Worm (Caenorhabditis elegans): Measurements from ENCODE around the gene srt-23.

DNA sequence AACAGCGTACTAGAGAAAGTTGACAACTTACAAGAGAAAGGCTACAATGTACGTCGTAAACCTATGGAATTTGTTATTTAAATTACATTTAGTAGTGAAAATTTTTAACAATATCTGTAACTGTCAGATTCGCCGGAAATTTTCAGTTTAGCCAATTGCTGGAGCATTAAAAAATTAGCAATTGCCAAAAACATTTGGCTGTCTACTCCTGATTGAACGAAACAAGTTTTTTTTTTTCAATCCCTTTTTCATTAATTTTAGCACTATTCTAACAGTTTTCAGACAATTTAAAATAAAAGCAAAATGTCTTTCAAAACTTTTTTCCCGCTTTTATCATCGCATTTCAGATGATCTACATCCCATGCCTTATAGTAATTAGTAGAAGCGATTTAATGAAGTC is 435 bp downstream of the srt-23 start:
- no peak for TF ChIP-seq skn-1 (tag; optimal IDR thresholded peaks at IDR 0.05)
- no peak for TF ChIP-seq sea-2 (GFP tag; optimal IDR thresholded peaks at IDR 0.05)
- no peak for TF ChIP-seq ama-1 (optimal IDR thresholded peaks at IDR 0.05)
- no peak for TF ChIP-seq nhr-43 (tag; optimal IDR thresholded peaks at IDR 0.05; ENCODE audit: poor library complexity, severe bottlenecking)
- no peak for TF ChIP-seq pha-4 (tag; optimal IDR thresholded peaks at IDR 0.05)
- no peak for TF ChIP-seq ceh-9 (tag; optimal IDR thresholded peaks at IDR 0.05)
